Fruit fly (Drosophila melanogaster) whole organism, embryonic: ENCODE measurements around the gene HP1b.

Experiments used
- Antp ChIP-seq: fragments of 200-800 bp; sonication (Bioruptor generic); optimal IDR thresholded peaks from 3 replicates; lab custom pipeline; 2016; ENCODE audit warnings: missing biosample characterization, missing genetic modification characterization
- CG10209 ChIP-seq: fragments of 200-800 bp; sonication (Bioruptor generic); optimal IDR thresholded peaks from 3 replicates; lab custom pipeline; 2017; ENCODE audit warnings: missing biosample characterization, mild to moderate bottlenecking, missing genetic modification characterization, missing genetic modification reagents
- CG10565 ChIP-seq: fragments of 200-800 bp; sonication (Bioruptor generic); optimal IDR thresholded peaks from 3 replicates; lab custom pipeline; 2016; ENCODE audit warnings: missing biosample characterization, mild to moderate bottlenecking, missing genetic modification characterization
- CG10959 ChIP-seq: fragments of 200-800 bp; sonication (Bioruptor generic); IDR thresholded peaks from 2 replicates; pipeline ENCODE4 v1.3.6; 2022; ENCODE audit warnings: missing biosample characterization, missing genetic modification characterization
- CG12659 ChIP-seq: fragments of 200-800 bp; sonication (Bioruptor generic); optimal IDR thresholded peaks from 3 replicates; lab custom pipeline; 2017; ENCODE audit warnings: mild to moderate bottlenecking, missing biosample characterization, missing genetic modification reagents, missing genetic modification characterization
- CG12942 ChIP-seq: fragments of 200-800 bp; sonication (Bioruptor generic); optimal IDR thresholded peaks from 3 replicates; lab custom pipeline; 2016; ENCODE audit warnings: missing biosample characterization, missing genetic modification characterization
- CG13624 ChIP-seq: fragments of 200-800 bp; sonication (Bioruptor generic); optimal IDR thresholded peaks from 2 replicates; lab custom pipeline; 2016; ENCODE audit warnings: missing biosample characterization, missing genetic modification characterization
- CG16863 ChIP-seq: fragments of 200-800 bp; sonication (Bioruptor generic); optimal IDR thresholded peaks from 3 replicates; lab custom pipeline; 2016; ENCODE audit warnings: missing biosample characterization, missing genetic modification characterization
- CG1792 ChIP-seq: fragments of 200-800 bp; sonication (Bioruptor generic); optimal IDR thresholded peaks from 2 replicates; lab custom pipeline; 2016; ENCODE audit warnings: missing biosample characterization, missing genetic modification characterization
- CG1832 ChIP-seq: fragments of 200-800 bp; sonication (Bioruptor generic); optimal IDR thresholded peaks from 2 replicates; lab custom pipeline; 2017; ENCODE audit warnings: missing biosample characterization, mild to moderate bottlenecking, missing genetic modification characterization, inconsistent platforms
- CG2120 ChIP-seq: fragments of 200-800 bp; sonication (Bioruptor generic); optimal IDR thresholded peaks from 3 replicates; lab custom pipeline; 2016; ENCODE audit warnings: missing biosample characterization, missing genetic modification characterization
- CG2202 ChIP-seq: fragments of 200-800 bp; sonication (Bioruptor generic); optimal IDR thresholded peaks from 2 replicates; lab custom pipeline; 2018; ENCODE audit warnings: missing biosample characterization, mild to moderate bottlenecking, missing genetic modification characterization
- CG30403 ChIP-seq: fragments of 200-800 bp; sonication (Bioruptor generic); optimal IDR thresholded peaks from 3 replicates; lab custom pipeline; 2016; ENCODE audit warnings: missing biosample characterization, missing genetic modification characterization
- CG4730 ChIP-seq: fragments of 200-800 bp; sonication (Bioruptor generic); IDR thresholded peaks from 2 replicates; pipeline ENCODE4 v1.3.6; 2022; ENCODE audit warnings: missing biosample characterization, missing genetic modification characterization
- CG6683 ChIP-seq: fragments of 200-800 bp; sonication (Bioruptor generic); optimal IDR thresholded peaks from 2 replicates; lab custom pipeline; 2017; ENCODE audit warnings: missing biosample characterization, mild to moderate bottlenecking, missing genetic modification characterization, missing genetic modification reagents
- CG8089 ChIP-seq: fragments of 200-800 bp; sonication (Bioruptor generic); optimal IDR thresholded peaks from 3 replicates; lab custom pipeline; 2016; ENCODE audit warnings: missing biosample characterization, missing genetic modification characterization
- CG9215 ChIP-seq: fragments of 200-800 bp; sonication (Bioruptor generic); IDR thresholded peaks from 2 replicates; pipeline ENCODE4 v1.3.6; 2022; ENCODE audit warnings: missing biosample characterization, missing genetic modification characterization
- CG9797 ChIP-seq: fragments of 200-800 bp; sonication (Bioruptor generic); optimal IDR thresholded peaks from 3 replicates; lab custom pipeline; 2018; ENCODE audit warnings: missing biosample characterization, mild to moderate bottlenecking, missing genetic modification characterization
- CkIIα-i1 ChIP-seq: fragments of 200-800 bp; sonication (Bioruptor generic); IDR thresholded peaks from 2 replicates; pipeline ENCODE4 v1.3.6; 2022; ENCODE audit warnings: missing biosample characterization, missing genetic modification characterization
- CoRest ChIP-seq: fragments of 200-800 bp; sonication (Bioruptor generic); optimal IDR thresholded peaks from 3 replicates; lab custom pipeline; 2018; ENCODE audit warnings: missing biosample characterization, mild to moderate bottlenecking, missing genetic modification characterization, moderate library complexity
- Hmr ChIP-seq: fragments of 200-800 bp; sonication (Bioruptor generic); optimal IDR thresholded peaks from 3 replicates; lab custom pipeline; 2017; ENCODE audit warnings: mild to moderate bottlenecking, missing biosample characterization, missing genetic modification reagents, missing genetic modification characterization
- Hmx ChIP-seq: fragments of 200-800 bp; sonication (Bioruptor generic); optimal IDR thresholded peaks from 2 replicates; lab custom pipeline; 2016; ENCODE audit warnings: missing biosample characterization, missing genetic modification characterization
- Mad ChIP-seq: fragments of 200-800 bp; sonication (Bioruptor generic); optimal IDR thresholded peaks from 2 replicates; lab custom pipeline; 2016; ENCODE audit warnings: missing biosample characterization, missing genetic modification characterization
- Myb ChIP-seq: fragments of 200-800 bp; sonication (Bioruptor generic); optimal IDR thresholded peaks from 2 replicates; lab custom pipeline; 2016; ENCODE audit warnings: missing biosample characterization, missing genetic modification characterization
- NFAT ChIP-seq: fragments of 200-800 bp; sonication (Bioruptor generic); IDR thresholded peaks from 2 replicates; pipeline ENCODE4 v1.3.6; 2022; ENCODE audit warnings: missing biosample characterization, missing genetic modification characterization
- NfI ChIP-seq: fragments of 200-800 bp; sonication (Bioruptor generic); optimal IDR thresholded peaks from 3 replicates; lab custom pipeline; 2018; ENCODE audit warnings: missing biosample characterization, mild to moderate bottlenecking, missing genetic modification characterization, moderate library complexity
- PHDP ChIP-seq: fragments of 200-800 bp; sonication (Bioruptor generic); optimal IDR thresholded peaks from 3 replicates; lab custom pipeline; 2018; ENCODE audit warnings: missing biosample characterization, mild to moderate bottlenecking, missing genetic modification characterization, moderate library complexity
- Ptx1 ChIP-seq: fragments of 200-800 bp; sonication (Bioruptor generic); IDR thresholded peaks from 2 replicates; pipeline ENCODE4 v1.3.6; 2022; ENCODE audit warnings: missing biosample characterization, missing genetic modification characterization
- Xbp1 ChIP-seq: fragments of 200-800 bp; sonication (Bioruptor generic); optimal IDR thresholded peaks from 3 replicates; lab custom pipeline; 2016; ENCODE audit warnings: missing biosample characterization, mild to moderate bottlenecking, missing genetic modification characterization
- Xrp1 ChIP-seq: fragments of 200-800 bp; sonication (Bioruptor generic); IDR thresholded peaks from 2 replicates; pipeline ENCODE4 v1.3.6; 2022; ENCODE audit warnings: missing biosample characterization, missing genetic modification characterization
- bcd ChIP-seq: fragments of 200-800 bp; sonication (Bioruptor generic); optimal IDR thresholded peaks from 2 replicates; lab custom pipeline; 2017; ENCODE audit warnings: missing biosample characterization, mild to moderate bottlenecking, missing genetic modification characterization
- bowl ChIP-seq: fragments of 200-800 bp; sonication (Bioruptor generic); IDR thresholded peaks from 2 replicates; pipeline ENCODE4 v1.3.6; 2022; ENCODE audit warnings: missing biosample characterization, missing genetic modification characterization
- cad ChIP-seq: fragments of >200 bp; optimal IDR thresholded peaks from 2 replicates; lab custom pipeline; 2017; ENCODE audit warnings: missing biosample characterization, missing genetic modification characterization
- chm ChIP-seq: fragments of 200-800 bp; sonication (Bioruptor generic); IDR thresholded peaks from 2 replicates; pipeline ENCODE4 v1.3.6; 2022; ENCODE audit warnings: missing biosample characterization, missing genetic modification characterization
- crp ChIP-seq, 2 experiments: fragments of 200-800 bp; sonication (Bioruptor generic); optimal IDR thresholded peaks; 2 replicates in 1 of 2; 3 replicates in 1 of 2; lab custom pipeline; 2017; ENCODE audit warnings: missing biosample characterization in 2 of 2, missing genetic modification characterization in 2 of 2, mild to moderate bottlenecking in 1 of 2, moderate library complexity in 1 of 2
- disco-r ChIP-seq: fragments of 200-800 bp; sonication (Bioruptor generic); optimal IDR thresholded peaks from 2 replicates; lab custom pipeline; 2016; ENCODE audit warnings: missing biosample characterization, missing genetic modification characterization
- eyg ChIP-seq: fragments of 200-800 bp; sonication (Bioruptor generic); optimal IDR thresholded peaks from 3 replicates; lab custom pipeline; 2016; ENCODE audit warnings: missing biosample characterization, missing genetic modification characterization
- h ChIP-seq: fragments of >200 bp; optimal IDR thresholded peaks from 2 replicates; lab custom pipeline; 2017
- kay ChIP-seq: fragments of 200-800 bp; sonication (Bioruptor generic); optimal IDR thresholded peaks from 2 replicates; lab custom pipeline; 2016; ENCODE audit warnings: missing biosample characterization, missing genetic modification characterization
- lilli ChIP-seq: fragments of 200-800 bp; sonication (Bioruptor generic); optimal IDR thresholded peaks from 3 replicates; lab custom pipeline; 2016; ENCODE audit warnings: missing biosample characterization, missing genetic modification characterization
- lmd ChIP-seq: fragments of 200-800 bp; sonication (Bioruptor generic); IDR thresholded peaks from 2 replicates; pipeline ENCODE4 v1.3.6; 2022; ENCODE audit warnings: missing biosample characterization, missing genetic modification characterization
- mam ChIP-seq: fragments of 200-800 bp; sonication (Bioruptor generic); optimal IDR thresholded peaks from 3 replicates; lab custom pipeline; 2016; ENCODE audit warnings: missing biosample characterization, missing genetic modification characterization
- nerfin-2 ChIP-seq: fragments of 200-800 bp; sonication (Bioruptor generic); IDR thresholded peaks from 2 replicates; pipeline ENCODE4 v1.3.6; 2022; ENCODE audit warnings: missing biosample characterization, missing genetic modification characterization; ENCODE audit not compliant: partially characterized antibody
- pb ChIP-seq: fragments of 200-800 bp; sonication (Bioruptor generic); optimal IDR thresholded peaks from 3 replicates; lab custom pipeline; 2016; ENCODE audit warnings: missing biosample characterization, missing genetic modification characterization
- phol ChIP-seq: fragments of 200-800 bp; sonication (Bioruptor generic); optimal IDR thresholded peaks from 3 replicates; lab custom pipeline; 2018; ENCODE audit warnings: missing biosample characterization, mild to moderate bottlenecking, missing genetic modification characterization, moderate library complexity
- pum ChIP-seq: fragments of 200-800 bp; sonication (Bioruptor generic); optimal IDR thresholded peaks from 2 replicates; lab custom pipeline; 2016; ENCODE audit warnings: missing biosample characterization, missing genetic modification characterization
- rib ChIP-seq: fragments of 200-800 bp; sonication (Bioruptor generic); IDR thresholded peaks from 2 replicates; pipeline ENCODE4 v1.3.6; 2022; ENCODE audit warnings: missing biosample characterization, missing genetic modification characterization
- sens ChIP-seq: fragments of 200-800 bp; sonication (Bioruptor generic); peaks from one replicate; lab custom pipeline; 2016; ENCODE audit warnings: missing biosample characterization, missing genetic modification characterization
- sim ChIP-seq: fragments of 200-800 bp; sonication (Bioruptor generic); IDR thresholded peaks from 2 replicates; pipeline ENCODE4 v1.3.6; 2022; ENCODE audit warnings: missing biosample characterization, missing genetic modification characterization
- slbo ChIP-seq: fragments of 200-800 bp; sonication (Bioruptor generic); IDR thresholded peaks from 2 replicates; pipeline ENCODE4 v1.3.6; 2022; ENCODE audit warnings: missing biosample characterization, missing genetic modification characterization
- trem ChIP-seq: fragments of 200-800 bp; optimal IDR thresholded peaks from 3 replicates; lab custom pipeline; 2019; ENCODE audit warnings: missing biosample characterization, mild to moderate bottlenecking, missing genetic modification characterization, moderate library complexity
- usp ChIP-seq: fragments of >200 bp; optimal IDR thresholded peaks from 2 replicates; lab custom pipeline; 2017; ENCODE audit warnings: missing biosample characterization, missing genetic modification characterization

Gene HP1b

dm6 chrX:9127264-9128011, 46.6 kb downstream of the HP1b start (continued):
- TF ChIP-seq chm (GFP tag; lab: Robert Waterston, UW), result no peak
- no peak for TF ChIP-seq nerfin-2
- no peak for TF ChIP-seq crp (GFP tag; optimal IDR thresholded peaks at IDR 0.05; lab: Kevin White, UChicago)
- no peak for TF ChIP-seq CG10565 (GFP tag; lab: Kevin White, UChicago)
- TF ChIP-seq CoRest (tag; lab: Kevin White, UChicago), result peak; percentile 2
- no peak for TF ChIP-seq h (lab: Kevin White, UChicago)
- TF ChIP-seq lmd (GFP tag; lab: Robert Waterston, UW), result no peak
- no peak for TF ChIP-seq usp
- no peak for TF ChIP-seq CG12659
- no peak for TF ChIP-seq CG9797 (GFP tag; lab: Kevin White, UChicago)
- no peak for TF ChIP-seq eyg
- TF ChIP-seq Xrp1 (GFP tag; lab: Robert Waterston, UW), result peak; percentile 52; the same call in 1 of the 2 replicates
- peak; percentile 31 for TF ChIP-seq phol (tag; lab: Kevin White, UChicago)
- TF ChIP-seq pb (GFP tag; lab: Kevin White, UChicago), result no peak
- no peak for TF ChIP-seq trem
- no peak for TF ChIP-seq NfI (GFP tag; lab: Kevin White, UChicago)
- TF ChIP-seq bcd (GFP tag; lab: Kevin White, UChicago), result peak; percentile 17
- no peak for TF ChIP-seq CG13624 (GFP tag; lab: Kevin White, UChicago)
- TF ChIP-seq Myb (GFP tag; lab: Kevin White, UChicago), result no peak
- TF ChIP-seq CG30403 (GFP tag; lab: Kevin White, UChicago), result peak; percentile 30
- TF ChIP-seq sim, result no peak
- TF ChIP-seq CG9215 (GFP tag; lab: Robert Waterston, UW), result no peak
- TF ChIP-seq Ptx1 (GFP tag; lab: Robert Waterston, UW), result peak; percentile 38; the same call in 1 of the 2 replicates
- no peak for TF ChIP-seq CG8089 (GFP tag; lab: Kevin White, UChicago)
- TF ChIP-seq sens (GFP tag; lab: Kevin White, UChicago), result peak; percentile 67
- peak; percentile 11 for TF ChIP-seq mam (GFP tag; lab: Kevin White, UChicago)
- no peak for TF ChIP-seq rib (GFP tag; lab: Robert Waterston, UW)
- no peak for TF ChIP-seq CG1792 (GFP tag; lab: Kevin White, UChicago)
- no peak for TF ChIP-seq lilli (GFP tag; lab: Kevin White, UChicago)
- no peak for TF ChIP-seq Mad
- no peak for TF ChIP-seq CG1832 (GFP tag; lab: Kevin White, UChicago)
- TF ChIP-seq cad (GFP tag; lab: Kevin White, UChicago), result no peak
- no peak for TF ChIP-seq Hmr
- peak; percentile 28 for TF ChIP-seq CG2120 (GFP tag; lab: Kevin White, UChicago)
- no peak for TF ChIP-seq bowl
- 0 out of 2 replicates have a peak, but pooled peaks have one; percentile 33 for TF ChIP-seq slbo (GFP tag; lab: Robert Waterston, UW)
- TF ChIP-seq CkIIα-i1, result no peak
- no peak for TF ChIP-seq CG4730 (GFP tag; lab: Robert Waterston, UW)
- TF ChIP-seq Antp (GFP tag; lab: Kevin White, UChicago), result no peak
- no peak for TF ChIP-seq NFAT (GFP tag; lab: Robert Waterston, UW)
- TF ChIP-seq CG16863, result no peak
- no peak for TF ChIP-seq kay (GFP tag; lab: Kevin White, UChicago)
- no peak for TF ChIP-seq CG10959 (GFP tag; lab: Robert Waterston, UW)
- TF ChIP-seq CG2202 (tag; lab: Kevin White, UChicago), result no peak
- TF ChIP-seq Xbp1 (GFP tag; lab: Kevin White, UChicago), result peak; percentile 2
- no peak for TF ChIP-seq CG10209
- TF ChIP-seq Hmx, result no peak
- no peak for TF ChIP-seq CG6683 (GFP tag; lab: Kevin White, UChicago)
- TF ChIP-seq CG12942 (GFP tag; lab: Kevin White, UChicago), result no peak
- no peak for TF ChIP-seq pum (GFP tag; lab: Kevin White, UChicago)
- TF ChIP-seq PHDP (tag; lab: Kevin White, UChicago), result peak; percentile 6
- TF ChIP-seq disco-r (GFP tag; lab: Kevin White, UChicago), result no peak
